Fruit fly (Drosophila melanogaster): ENCODE results near the gene CG5004.

Gene CG5004

dm6 chrX:17113324-17113723 is 5.9 kb downstream of the CG5004 start (continued):
- TF ChIP-seq dmrt99B (tag; optimal IDR thresholded peaks at IDR 0.05), result peak; percentile 44
- TF ChIP-seq Fer1 (GFP tag; optimal IDR thresholded peaks at IDR 0.05), result no peak
- TF ChIP-seq Gsc (GFP tag; IDR thresholded peaks at IDR 0.05), result no peak
- TF ChIP-seq CG14860 (GFP tag; IDR thresholded peaks at IDR 0.05; ENCODE audit: partially characterized antibody), result no peak
- TF ChIP-seq dmrt11E (tag; optimal IDR thresholded peaks at IDR 0.05), result peak; percentile 37
- TF ChIP-seq slbo (GFP tag; IDR thresholded peaks at IDR 0.05), result no peak
- no peak for TF ChIP-seq ara (GFP tag; IDR thresholded peaks at IDR 0.05)
- TF ChIP-seq CG15479 (GFP tag; optimal IDR thresholded peaks at IDR 0.05), result no peak
- TF ChIP-seq her (GFP tag; optimal IDR thresholded peaks at IDR 0.05), result no peak
- TF ChIP-seq HLH4C (GFP tag; IDR thresholded peaks at IDR 0.05; ENCODE audit: partially characterized antibody), result no peak
- no peak for TF ChIP-seq Stat92E (GFP tag; optimal IDR thresholded peaks at IDR 0.05)
- TF ChIP-seq nmo (GFP tag; optimal IDR thresholded peaks at IDR 0.05), result peak; percentile 34
- peak; percentile 33 for TF ChIP-seq zf30C (GFP tag; optimal IDR thresholded peaks at IDR 0.05)
- TF ChIP-seq otp (GFP tag; IDR thresholded peaks at IDR 0.05), result no peak
- peak; percentile 48 for TF ChIP-seq CG7839 (tag; optimal IDR thresholded peaks at IDR 0.05)
- no peak for TF ChIP-seq nau (GFP tag; optimal IDR thresholded peaks at IDR 0.05)
- TF ChIP-seq klu (GFP tag; IDR thresholded peaks at IDR 0.05), result no peak
- TF ChIP-seq gt (GFP tag; IDR thresholded peaks at IDR 0.05), result no peak
- no peak for TF ChIP-seq ken (GFP tag; IDR thresholded peaks at IDR 0.05)
- TF ChIP-seq Sin3A (optimal IDR thresholded peaks at IDR 0.05), result no peak
- TF ChIP-seq phol (tag; optimal IDR thresholded peaks at IDR 0.05), result peak; percentile 2
- TF ChIP-seq NC2α (GFP tag; optimal IDR thresholded peaks at IDR 0.05), result no peak
- TF ChIP-seq CG16813 (GFP tag; IDR thresholded peaks at IDR 0.05; ENCODE audit: partially characterized antibody), result no peak
- TF ChIP-seq Gug (GFP tag; IDR thresholded peaks at IDR 0.05), result no peak
- no peak for TF ChIP-seq CG9932 (GFP tag; IDR thresholded peaks at IDR 0.05)
- no peak for TF ChIP-seq run (tag; optimal IDR thresholded peaks at IDR 0.05)
- TF ChIP-seq CG15269 (tag; optimal IDR thresholded peaks at IDR 0.05), result peak; percentile 8
- TF ChIP-seq MTF-1 (GFP tag; optimal IDR thresholded peaks at IDR 0.05; ENCODE audit: borderline replicate concordance), result no peak
- peak; percentile 62 for TF ChIP-seq gem (tag; optimal IDR thresholded peaks at IDR 0.05)
- TF ChIP-seq Xbp1 (GFP tag; optimal IDR thresholded peaks at IDR 0.05), result peak; percentile 16
- TF ChIP-seq CG10565 (GFP tag; optimal IDR thresholded peaks at IDR 0.05), result no peak
- no peak for TF ChIP-seq CG3163 (GFP tag; optimal IDR thresholded peaks at IDR 0.05)
- no peak for TF ChIP-seq usp (GFP tag; optimal IDR thresholded peaks at IDR 0.05)
- no peak for TF ChIP-seq Pdp1 (GFP tag; optimal IDR thresholded peaks at IDR 0.05)
- no peak for TF ChIP-seq CG10959 (GFP tag; IDR thresholded peaks at IDR 0.05)
- TF ChIP-seq pb (GFP tag; optimal IDR thresholded peaks at IDR 0.05), result no peak
- no peak for TF ChIP-seq so (GFP tag; IDR thresholded peaks at IDR 0.05)
- TF ChIP-seq esg (GFP tag; conservative IDR thresholded peaks at IDR 0.05), result no peak
- TF ChIP-seq CG7963 (GFP tag; IDR thresholded peaks at IDR 0.05; ENCODE audit: partially characterized antibody), result no peak
- TF ChIP-seq repo (GFP tag; optimal IDR thresholded peaks at IDR 0.05), result no peak
- no peak for TF ChIP-seq CG5953 (GFP tag; IDR thresholded peaks at IDR 0.05)
- TF ChIP-seq psq (GFP tag; optimal IDR thresholded peaks at IDR 0.05), result no peak
- no peak for TF ChIP-seq CG3726 (GFP tag; IDR thresholded peaks at IDR 0.05)
- TF ChIP-seq MESR4 (GFP tag; optimal IDR thresholded peaks at IDR 0.05), result no peak
- TF ChIP-seq Drgx (GFP tag; IDR thresholded peaks at IDR 0.05), result peak; percentile 55
- TF ChIP-seq Dek (tag; optimal IDR thresholded peaks at IDR 0.05), result no peak
- TF ChIP-seq CG12659 (GFP tag; optimal IDR thresholded peaks at IDR 0.05), result no peak
- no peak for TF ChIP-seq HLH3B (GFP tag; IDR thresholded peaks at IDR 0.05)
- TF ChIP-seq C15 (GFP tag; IDR thresholded peaks at IDR 0.05), result no peak
- TF ChIP-seq CG4617 (GFP tag; optimal IDR thresholded peaks at IDR 0.05; ENCODE audit: borderline replicate concordance), result no peak
- no peak for TF ChIP-seq HmgD (GFP tag; optimal IDR thresholded peaks at IDR 0.05)
- TF ChIP-seq crol (GFP tag; IDR thresholded peaks at IDR 0.05), result no peak

All from whole organism, embryonic.